Fruit fly (Drosophila melanogaster) whole organism, embryonic: ENCODE measurements around the gene CG15142.

Source experiments
- Abd-B ChIP-seq: fragments of 200-800 bp; sonication (Bioruptor generic); optimal IDR thresholded peaks from 2 replicates; lab custom pipeline; 2018; ENCODE audit warnings: missing biosample characterization, mild to moderate bottlenecking, missing genetic modification characterization, moderate library complexity
- CG10462 ChIP-seq: fragments of 200-800 bp; sonication (Bioruptor generic); optimal IDR thresholded peaks from 2 replicates; lab custom pipeline; 2016; ENCODE audit warnings: missing biosample characterization, missing genetic modification characterization
- CG12391 ChIP-seq: fragments of 200-800 bp; sonication (Bioruptor generic); optimal IDR thresholded peaks from 3 replicates; lab custom pipeline; 2018; ENCODE audit warnings: missing biosample characterization, mild to moderate bottlenecking, missing genetic modification characterization, moderate library complexity
- CG13894 ChIP-seq: fragments of 200-800 bp; sonication (Bioruptor generic); optimal IDR thresholded peaks from 3 replicates; lab custom pipeline; 2018; ENCODE audit warnings: missing biosample characterization, mild to moderate bottlenecking, missing genetic modification characterization, moderate library complexity
- CG1603 ChIP-seq: fragments of 200-800 bp; sonication (Bioruptor generic); optimal IDR thresholded peaks from 2 replicates; lab custom pipeline; 2019; ENCODE audit warnings: missing biosample characterization, mild to moderate bottlenecking, missing genetic modification characterization, moderate library complexity
- CG17186 ChIP-seq: fragments of 200-800 bp; sonication (Bioruptor generic); optimal IDR thresholded peaks from 3 replicates; lab custom pipeline; 2017; ENCODE audit warnings: missing biosample characterization, missing genetic modification reagents, missing genetic modification characterization
- CG17359 ChIP-seq: fragments of 200-800 bp; sonication (Bioruptor generic); optimal IDR thresholded peaks from 3 replicates; lab custom pipeline; 2018; ENCODE audit warnings: missing biosample characterization, mild to moderate bottlenecking, missing genetic modification characterization, moderate library complexity
- CG1792 ChIP-seq: fragments of 200-800 bp; sonication (Bioruptor generic); optimal IDR thresholded peaks from 2 replicates; lab custom pipeline; 2016; ENCODE audit warnings: missing biosample characterization, missing genetic modification characterization
- CG18262 ChIP-seq: fragments of 200-800 bp; optimal IDR thresholded peaks from 3 replicates; lab custom pipeline; 2019; ENCODE audit warnings: missing biosample characterization, mild to moderate bottlenecking, missing genetic modification characterization, moderate library complexity
- CG2120 ChIP-seq: fragments of 200-800 bp; sonication (Bioruptor generic); optimal IDR thresholded peaks from 3 replicates; lab custom pipeline; 2016; ENCODE audit warnings: missing biosample characterization, missing genetic modification characterization
- CG3065 ChIP-seq: fragments of 200-800 bp; sonication (Bioruptor generic); optimal IDR thresholded peaks from 2 replicates; lab custom pipeline; 2016; ENCODE audit warnings: missing biosample characterization, missing genetic modification characterization
- CG31388 ChIP-seq: fragments of 200-800 bp; sonication (Bioruptor generic); optimal IDR thresholded peaks from 2 replicates; lab custom pipeline; 2016; ENCODE audit warnings: missing biosample characterization, missing genetic modification characterization
- CG3281 ChIP-seq: fragments of 200-800 bp; sonication (Bioruptor generic); optimal IDR thresholded peaks from 3 replicates; lab custom pipeline; 2017; ENCODE audit warnings: missing biosample characterization, mild to moderate bottlenecking, missing genetic modification characterization
- CG34224 ChIP-seq: fragments of 200-800 bp; sonication (Bioruptor generic); IDR thresholded peaks from 3 replicates; pipeline ENCODE4 v1.3.6; 2022; ENCODE audit warnings: missing biosample characterization, missing genetic modification characterization; ENCODE audit not compliant: partially characterized antibody
- CG4424 ChIP-seq: fragments of 200-800 bp; sonication (Bioruptor generic); optimal IDR thresholded peaks from 3 replicates; lab custom pipeline; 2016; ENCODE audit warnings: missing biosample characterization, missing genetic modification characterization
- CG4820 ChIP-seq: fragments of 200-800 bp; sonication (Bioruptor generic); optimal IDR thresholded peaks from 3 replicates; lab custom pipeline; 2016; ENCODE audit warnings: missing biosample characterization, missing genetic modification characterization
- CG7271 ChIP-seq: fragments of 200-800 bp; sonication (Bioruptor generic); optimal IDR thresholded peaks from 2 replicates; lab custom pipeline; 2018; ENCODE audit warnings: missing biosample characterization, mild to moderate bottlenecking, missing genetic modification characterization, moderate library complexity
- CG8089 ChIP-seq: fragments of 200-800 bp; sonication (Bioruptor generic); optimal IDR thresholded peaks from 3 replicates; lab custom pipeline; 2016; ENCODE audit warnings: missing biosample characterization, missing genetic modification characterization
- CTCF ChIP-seq: fragments of 200-800 bp; sonication (Bioruptor generic); optimal IDR thresholded peaks from 2 replicates; lab custom pipeline; 2017; ENCODE audit warnings: missing biosample characterization, mild to moderate bottlenecking, missing genetic modification characterization, moderate library complexity
- CoRest ChIP-seq: fragments of 200-800 bp; sonication (Bioruptor generic); optimal IDR thresholded peaks from 3 replicates; lab custom pipeline; 2018; ENCODE audit warnings: missing biosample characterization, mild to moderate bottlenecking, missing genetic modification characterization, moderate library complexity
- Eip74EF ChIP-seq, 2 experiments: fragments of 200-800 bp in 1 of 2; fragments of >200 bp in 1 of 2; sonication (Bioruptor generic) in 1 of 2; optimal IDR thresholded peaks; 2 replicates each; lab custom pipeline; 2017 to 2019; ENCODE audit warnings: missing biosample characterization in 2 of 2, missing genetic modification characterization in 2 of 2, mild to moderate bottlenecking in 1 of 2, moderate library complexity in 1 of 2
- Gsc ChIP-seq: fragments of 200-800 bp; sonication (Bioruptor generic); IDR thresholded peaks from 2 replicates; pipeline ENCODE4 v1.3.6; 2022; ENCODE audit warnings: missing biosample characterization, missing genetic modification characterization
- H15 ChIP-seq: fragments of 200-800 bp; sonication (Bioruptor generic); IDR thresholded peaks from 3 replicates; pipeline ENCODE4 v1.3.6; 2022; ENCODE audit warnings: missing biosample characterization, missing genetic modification characterization
- Hand ChIP-seq: fragments of 200-800 bp; sonication (Bioruptor generic); optimal IDR thresholded peaks from 2 replicates; lab custom pipeline; 2017; ENCODE audit warnings: mild to moderate bottlenecking, missing biosample characterization, missing genetic modification reagents, missing genetic modification characterization
- HmgD ChIP-seq: fragments of 200-800 bp; sonication (Bioruptor generic); optimal IDR thresholded peaks from 3 replicates; lab custom pipeline; 2016; ENCODE audit warnings: missing biosample characterization, missing genetic modification characterization
- MBD-R2 ChIP-seq: fragments of 200-800 bp; sonication (Bioruptor generic); IDR thresholded peaks from 2 replicates; pipeline ENCODE4 v1.3.6; 2022; ENCODE audit warnings: missing biosample characterization, missing genetic modification characterization
- Med ChIP-seq: fragments of 200-800 bp; sonication (Bioruptor generic); peaks from one replicate; lab custom pipeline; 2016; ENCODE audit warnings: missing biosample characterization, missing genetic modification characterization, mild to moderate bottlenecking, inconsistent platforms, moderate library complexity
- NK7.1 ChIP-seq: fragments of 200-800 bp; sonication (Bioruptor generic); optimal IDR thresholded peaks from 3 replicates; lab custom pipeline; 2016; ENCODE audit warnings: missing biosample characterization, missing genetic modification characterization
- Sry-δ ChIP-seq: fragments of 200-800 bp; sonication (Bioruptor generic); optimal IDR thresholded peaks from 2 replicates; lab custom pipeline; 2016; ENCODE audit warnings: missing biosample characterization, missing genetic modification characterization
- Usf ChIP-seq: fragments of 200-800 bp; sonication (Bioruptor generic); optimal IDR thresholded peaks from 2 replicates; lab custom pipeline; 2017; ENCODE audit warnings: missing genotype, missing biosample characterization, missing genetic modification characterization
- Vsx1 ChIP-seq: fragments of 200-800 bp; sonication (Bioruptor generic); optimal IDR thresholded peaks from 2 replicates; lab custom pipeline; 2017; ENCODE audit warnings: missing biosample characterization, mild to moderate bottlenecking, missing genetic modification characterization, missing genetic modification reagents
- Xbp1 ChIP-seq: fragments of 200-800 bp; sonication (Bioruptor generic); optimal IDR thresholded peaks from 3 replicates; lab custom pipeline; 2016; ENCODE audit warnings: missing biosample characterization, mild to moderate bottlenecking, missing genetic modification characterization
- caup ChIP-seq: fragments of 200-800 bp; sonication (Bioruptor generic); optimal IDR thresholded peaks from 3 replicates; lab custom pipeline; 2017; ENCODE audit warnings: missing biosample characterization, mild to moderate bottlenecking, missing genetic modification characterization, moderate library complexity; ENCODE audit not compliant: severe bottlenecking
- cg ChIP-seq: fragments of 200-800 bp; sonication (Bioruptor generic); optimal IDR thresholded peaks from 3 replicates; lab custom pipeline; 2019; ENCODE audit warnings: missing biosample characterization, mild to moderate bottlenecking, missing genetic modification characterization, moderate library complexity
- crp ChIP-seq, 2 experiments: fragments of 200-800 bp; sonication (Bioruptor generic); optimal IDR thresholded peaks; 2 replicates in 1 of 2; 3 replicates in 1 of 2; lab custom pipeline; 2017; ENCODE audit warnings: missing biosample characterization in 2 of 2, missing genetic modification characterization in 2 of 2, mild to moderate bottlenecking in 1 of 2, moderate library complexity in 1 of 2
- dmrt11E ChIP-seq: fragments of 200-800 bp; sonication (Bioruptor generic); optimal IDR thresholded peaks from 3 replicates; lab custom pipeline; 2018; ENCODE audit warnings: missing biosample characterization, mild to moderate bottlenecking, missing genetic modification characterization, moderate library complexity
- fd3F ChIP-seq: fragments of 200-800 bp; sonication (Bioruptor generic); optimal IDR thresholded peaks from 2 replicates; lab custom pipeline; 2018; ENCODE audit warnings: missing biosample characterization, mild to moderate bottlenecking, missing genetic modification characterization, moderate library complexity
- fd64A ChIP-seq: fragments of 200-800 bp; sonication (Bioruptor generic); optimal IDR thresholded peaks from 3 replicates; lab custom pipeline; 2018; ENCODE audit warnings: missing biosample characterization, mild to moderate bottlenecking, missing genetic modification characterization
- gfzf ChIP-seq: fragments of 200-800 bp; sonication (Bioruptor generic); optimal IDR thresholded peaks from 2 replicates; lab custom pipeline; 2016; ENCODE audit warnings: missing biosample characterization, mild to moderate bottlenecking, missing genetic modification characterization, moderate library complexity
- gro ChIP-seq: fragments of 200-800 bp; sonication (Bioruptor generic); optimal IDR thresholded peaks from 2 replicates; lab custom pipeline; 2016; ENCODE audit warnings: missing biosample characterization, missing genetic modification characterization
- hb ChIP-seq: fragments of 200-800 bp; sonication (Bioruptor generic); IDR thresholded peaks from 3 replicates; pipeline ENCODE4 v1.3.6; 2022; ENCODE audit warnings: missing biosample characterization, missing genetic modification characterization; ENCODE audit not compliant: partially characterized antibody
- insv ChIP-seq, 2 experiments: fragments of 200-800 bp; sonication (Bioruptor generic); optimal IDR thresholded peaks; 3 replicates each; lab custom pipeline; 2016 to 2018; ENCODE audit warnings: missing biosample characterization in 2 of 2, missing genetic modification characterization in 2 of 2
- klu ChIP-seq: fragments of 200-800 bp; sonication (Bioruptor generic); IDR thresholded peaks from 2 replicates; pipeline ENCODE4 v1.3.6; 2022; ENCODE audit warnings: missing biosample characterization, missing genetic modification characterization
- row ChIP-seq: fragments of 200-800 bp; sonication (Bioruptor generic); IDR thresholded peaks from 3 replicates; pipeline ENCODE4 v1.3.6; 2022; ENCODE audit warnings: missing biosample characterization, missing genetic modification characterization
- sqz ChIP-seq: fragments of 200-800 bp; sonication (Bioruptor generic); optimal IDR thresholded peaks from 3 replicates; lab custom pipeline; 2018; ENCODE audit warnings: missing biosample characterization, mild to moderate bottlenecking, missing genetic modification characterization
- sr ChIP-seq: fragments of 200-800 bp; sonication (Bioruptor generic); IDR thresholded peaks from 3 replicates; pipeline ENCODE4 v1.3.6; 2022; ENCODE audit warnings: missing biosample characterization, missing genetic modification characterization
- toy ChIP-seq: fragments of 200-800 bp; sonication (Bioruptor generic); IDR thresholded peaks from 2 replicates; pipeline ENCODE4 v1.3.6; 2022; ENCODE audit warnings: missing biosample characterization, missing genetic modification characterization
- tup ChIP-seq: fragments of 200-800 bp; sonication (Bioruptor generic); optimal IDR thresholded peaks from 2 replicates; lab custom pipeline; 2016; ENCODE audit warnings: missing biosample characterization, mild to moderate bottlenecking, missing genetic modification characterization, moderate library complexity
- vnd ChIP-seq: fragments of 200-800 bp; sonication (Bioruptor generic); IDR thresholded peaks from 3 replicates; pipeline ENCODE4 v1.3.6; 2022; ENCODE audit warnings: missing biosample characterization, missing genetic modification characterization; ENCODE audit not compliant: partially characterized antibody

The CG15142 gene

DNA sequence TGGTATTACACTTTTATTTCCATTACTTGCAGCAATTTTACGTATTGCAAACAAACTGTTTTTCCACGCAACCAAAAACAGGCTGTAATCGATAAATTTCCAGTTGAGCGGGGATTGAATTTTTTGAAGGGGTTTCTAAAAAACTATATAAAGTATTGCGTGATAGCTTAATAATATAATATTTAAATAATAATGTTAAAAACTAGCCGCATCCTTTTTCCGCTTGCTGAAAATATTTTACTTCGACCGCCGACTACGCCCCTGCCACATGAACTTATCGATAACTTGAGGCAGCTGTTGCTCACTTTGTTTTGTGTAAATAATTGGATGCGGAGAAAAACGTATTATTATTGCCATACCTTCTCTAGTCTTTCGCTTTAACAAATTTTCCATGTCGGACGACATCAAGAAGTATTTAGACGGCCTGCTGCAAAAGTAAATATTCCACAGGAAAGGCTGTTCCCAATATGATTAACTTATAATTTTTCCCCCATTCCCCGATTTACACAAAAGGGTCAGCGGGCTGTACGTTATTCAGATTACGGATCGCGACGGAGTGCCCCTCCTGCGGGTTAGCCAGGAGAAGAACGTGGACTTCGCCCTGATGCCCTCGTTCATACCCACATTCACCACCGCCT lies 17.6 kb downstream of the CG15142 start, which contains the start of the genes fws and Lamtor3 (continued):
- peak; percentile 97 for TF ChIP-seq sr (GFP tag; lab: Robert Waterston, UW)
- TF ChIP-seq Eip74EF (GFP tag; optimal IDR thresholded peaks at IDR 0.05; lab: Kevin White, UChicago): peak in 1 of 2 experiments; percentile 95
- peak; percentile 97 for TF ChIP-seq Usf
- TF ChIP-seq CG4424: peak; percentile 96
- peak; percentile 95 for TF ChIP-seq CG4820
- peak; percentile 62 for TF ChIP-seq NK7.1 (GFP tag; lab: Kevin White, UChicago)
- TF ChIP-seq gro (GFP tag; lab: Kevin White, UChicago): peak; percentile 73
- TF ChIP-seq toy (GFP tag; lab: Robert Waterston, UW): peak; percentile 98
- peak; percentile 99 for TF ChIP-seq H15 (GFP tag; lab: Robert Waterston, UW)
- TF ChIP-seq cg (GFP tag; lab: Kevin White, UChicago): no peak
- peak; percentile 98 for TF ChIP-seq fd3F (GFP tag; lab: Kevin White, UChicago)
- peak; percentile 92 for TF ChIP-seq CG3065
- peak; percentile 98 for TF ChIP-seq Abd-B
- TF ChIP-seq fd64A (GFP tag; lab: Kevin White, UChicago): peak; percentile 93
- TF ChIP-seq CG17359 (tag; lab: Kevin White, UChicago): peak; percentile 99

dm6 chr2L:17477710-17478109 lies 20.9 kb downstream of the CG15142 start, which contains the start of gene cass:
TSS of gene cass (minus strand) at chr2L:17477888.
- peak; percentile 72 for TF ChIP-seq MBD-R2 (GFP tag; lab: Robert Waterston, UW)
- peak; percentile 32 for TF ChIP-seq CG7271
- TF ChIP-seq Gsc (GFP tag; lab: Robert Waterston, UW): no peak
- TF ChIP-seq gfzf: peak; percentile 88
- no peak for TF ChIP-seq Hand
- TF ChIP-seq CG17186 (GFP tag; lab: Kevin White, UChicago): peak; percentile 17
- peak; percentile 75 for TF ChIP-seq CG1603 (tag; lab: Kevin White, UChicago)
- TF ChIP-seq CG13894: peak; percentile 13
- TF ChIP-seq caup (GFP tag; lab: Kevin White, UChicago): no peak
- no peak for TF ChIP-seq Vsx1
- TF ChIP-seq CG10462 (GFP tag; lab: Kevin White, UChicago): peak; percentile 100
- TF ChIP-seq CG3281: no peak
- no peak for TF ChIP-seq CG31388 (GFP tag; lab: Kevin White, UChicago)
- TF ChIP-seq CoRest (tag; lab: Kevin White, UChicago): peak; percentile 73
- no peak for TF ChIP-seq CG1792 (GFP tag; lab: Kevin White, UChicago)
- TF ChIP-seq CG12391 (tag; lab: Kevin White, UChicago): peak; percentile 4
- TF ChIP-seq Sry-δ (GFP tag; lab: Kevin White, UChicago): peak; percentile 86
- TF ChIP-seq Xbp1: no peak
- peak in 1 of 2 experiments; percentile 54 for TF ChIP-seq crp (GFP tag; optimal IDR thresholded peaks at IDR 0.05; lab: Kevin White, UChicago)
- TF ChIP-seq CTCF: peak; percentile 47
- TF ChIP-seq CG2120 (GFP tag; lab: Kevin White, UChicago): no peak
- peak; percentile 18 for TF ChIP-seq HmgD (GFP tag; lab: Kevin White, UChicago)
- peak; percentile 9 for TF ChIP-seq dmrt11E (tag; lab: Kevin White, UChicago)
- TF ChIP-seq insv (GFP tag; optimal IDR thresholded peaks at IDR 0.05; lab: Kevin White, UChicago): peak in 1 of 2 experiments; percentile 25
- no peak for TF ChIP-seq tup
- TF ChIP-seq klu (GFP tag; lab: Robert Waterston, UW): no peak
- TF ChIP-seq CG34224 (GFP tag; lab: Robert Waterston, UW): peak; percentile 92
- no peak for TF ChIP-seq CG8089 (GFP tag; lab: Kevin White, UChicago)
- peak; percentile 60 for TF ChIP-seq row (GFP tag; lab: Robert Waterston, UW)
- TF ChIP-seq CG18262 (tag; lab: Kevin White, UChicago): peak; percentile 13
- peak; percentile 88 for TF ChIP-seq vnd
- peak; percentile 86 for TF ChIP-seq hb
- TF ChIP-seq Med: peak; percentile 77
- TF ChIP-seq sqz: peak; percentile 67
